Worm (Caenorhabditis elegans): ENCODE results near the gene mrp-7.

mrp-7 gene

DNA sequence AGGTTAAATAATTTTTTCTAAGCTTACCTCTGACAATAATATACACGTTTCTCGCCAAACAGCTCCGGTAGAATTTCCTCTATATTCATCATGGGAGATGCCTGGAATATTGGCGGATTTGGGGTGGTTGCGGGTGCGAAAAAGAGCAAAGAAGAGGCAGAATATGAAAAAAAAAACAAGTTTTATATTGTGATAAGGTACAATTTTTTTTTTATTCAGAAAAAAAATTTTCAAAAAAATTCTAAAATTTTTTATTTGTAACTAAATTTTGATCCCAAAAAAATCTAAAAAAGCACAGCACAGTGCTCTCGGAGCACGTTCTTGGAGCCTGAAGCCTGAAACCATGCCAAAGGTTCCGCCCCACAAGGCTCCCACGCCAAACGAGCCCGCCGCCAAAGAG lies 19.5 kb upstream of the mrp-7 start, which contains the start of gene dmd-3:
TSS of gene dmd-3 (minus strand) at position 101 of the 400 bp plus-strand sequence.
- no peak for TF ChIP-seq nhr-84 (tag; optimal IDR thresholded peaks at IDR 0.05)
- no peak for TF ChIP-seq fos-1 (tag; optimal IDR thresholded peaks at IDR 0.05)
- TF ChIP-seq unc-30 (tag; optimal IDR thresholded peaks at IDR 0.05) = no peak
- no peak for TF ChIP-seq ztf-11 (tag; optimal IDR thresholded peaks at IDR 0.05)
- TF ChIP-seq mab-9 (GFP tag; IDR thresholded peaks at IDR 0.05) = no peak
- no peak for TF ChIP-seq lir-3 (tag; optimal IDR thresholded peaks at IDR 0.05; ENCODE audit: poor library complexity)
- TF ChIP-seq dsc-1 (tag; optimal IDR thresholded peaks at IDR 0.05) = no peak
- no peak for TF ChIP-seq grh-1 (GFP tag; IDR thresholded peaks at IDR 0.05)
- no peak for TF ChIP-seq nhr-85 (tag)

DNA sequence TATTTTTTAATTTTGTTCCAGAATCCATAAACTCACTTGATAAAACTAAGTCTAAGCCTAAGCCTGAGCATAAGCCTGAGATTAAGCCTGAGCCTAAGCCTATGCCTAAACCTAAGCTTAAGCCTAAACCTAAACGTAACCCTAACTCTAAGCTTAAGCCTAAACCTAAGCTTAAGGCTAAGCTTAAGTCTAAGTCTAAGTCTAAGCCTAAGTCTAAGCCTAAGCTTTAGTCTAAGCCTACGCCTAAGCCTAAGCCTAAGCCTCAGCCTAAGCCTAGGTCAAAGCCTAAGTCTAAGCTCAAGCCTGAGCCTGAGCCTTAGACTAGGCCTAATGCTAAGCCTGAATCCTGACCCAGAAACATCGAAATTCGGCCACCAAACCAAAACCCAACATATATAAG lies 10.1 kb upstream of the mrp-7 start:
- TF ChIP-seq nhr-28 (tag; optimal IDR thresholded peaks at IDR 0.05) (no peak), pqm-1 (tag; optimal IDR thresholded peaks at IDR 0.05) (no peak), tbx-2 (tag; optimal IDR thresholded peaks at IDR 0.05) (no peak), egl-13 (tag; optimal IDR thresholded peaks at IDR 0.05) (no peak), ztf-11 (tag; optimal IDR thresholded peaks at IDR 0.05) (no peak), sptf-1 (tag; optimal IDR thresholded peaks at IDR 0.05) (no peak), nhr-85 (tag) (no peak), lin-39 (tag; optimal IDR thresholded peaks at IDR 0.05) (no peak), aly-2 (tag; optimal IDR thresholded peaks at IDR 0.05) (no peak), fos-1 (tag; optimal IDR thresholded peaks at IDR 0.05) (no peak), Y116A8C.19 (tag; optimal IDR thresholded peaks at IDR 0.05; ENCODE audit: borderline replicate concordance) (no peak), mef-2 (tag; optimal IDR thresholded peaks at IDR 0.05) (no peak), ets-5 (GFP tag; IDR thresholded peaks at IDR 0.05) (no peak), pag-3 (tag; optimal IDR thresholded peaks at IDR 0.05; ENCODE audit: borderline replicate concordance, insufficient read depth) (no peak), fkh-4 (tag; optimal IDR thresholded peaks at IDR 0.05; ENCODE audit: borderline replicate concordance) (no peak), ztf-4 (tag; optimal IDR thresholded peaks at IDR 0.05) (no peak), tlp-1 (tag; optimal IDR thresholded peaks at IDR 0.05) (no peak), zip-4 (GFP tag; optimal IDR thresholded peaks at IDR 0.05) (no peak), zag-1 (tag; optimal IDR thresholded peaks at IDR 0.05) (no peak), nhr-84 (tag; optimal IDR thresholded peaks at IDR 0.05) (no peak)

DNA sequence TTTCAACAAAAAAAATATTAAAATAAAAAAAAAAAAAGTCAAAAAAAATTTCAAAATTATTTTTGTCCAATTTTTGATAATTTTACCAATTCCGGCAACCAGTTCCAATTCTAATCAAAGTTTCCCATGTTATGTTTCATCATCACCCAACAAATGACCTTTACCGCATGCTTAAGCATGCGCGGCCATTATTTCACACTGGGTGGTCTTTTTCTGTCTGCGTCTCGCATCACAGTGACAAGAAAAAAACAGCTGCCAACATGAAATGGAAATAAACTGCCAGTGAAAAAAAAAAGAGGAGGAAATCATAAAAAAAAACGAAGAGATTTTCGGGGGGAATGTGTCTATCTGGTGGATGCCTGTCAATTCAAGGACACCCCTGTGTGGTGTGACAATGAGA lies 8.3 kb upstream of the mrp-7 start:
- TF ChIP-seq blmp-1 (tag; optimal IDR thresholded peaks at IDR 0.05) (peak; percentile 32), vab-15 (tag; optimal IDR thresholded peaks at IDR 0.05) (peak; percentile 33), skn-1 (tag; optimal IDR thresholded peaks at IDR 0.05) (no peak), lsy-2 (tag; optimal IDR thresholded peaks at IDR 0.05) (peak in 1 of 2 experiments; percentile 34), unc-30 (tag; optimal IDR thresholded peaks at IDR 0.05) (no peak), nhr-19 (GFP tag; conservative IDR thresholded peaks at IDR 0.05) (0 out of 2 replicates have a peak, but pooled peaks have one; percentile 32), ceh-82 (tag; optimal IDR thresholded peaks at IDR 0.05) (peak in 1 of 3 experiments; percentile 45), unc-98 (GFP tag; IDR thresholded peaks at IDR 0.05) (no peak), ces-1 (GFP tag; optimal IDR thresholded peaks at IDR 0.05) (no peak), C04F5.9 (tag; optimal IDR thresholded peaks at IDR 0.05) (no peak), lin-15B (tag; optimal IDR thresholded peaks at IDR 0.05) (no peak), lin-14 (GFP tag; optimal IDR thresholded peaks at IDR 0.05) (peak; percentile 82), snu-23 (GFP tag; optimal IDR thresholded peaks at IDR 0.05) (peak; percentile 36), egl-13 (tag; optimal IDR thresholded peaks at IDR 0.05) (no peak), lin-35 (GFP tag; optimal IDR thresholded peaks at IDR 0.05) (peak in 1 of 2 experiments; percentile 35), aha-1 (tag; optimal IDR thresholded peaks at IDR 0.05) (no peak), ceh-90 (tag; optimal IDR thresholded peaks at IDR 0.05) (no peak), tbx-2 (tag; optimal IDR thresholded peaks at IDR 0.05) (peak; percentile 40), mep-1 (tag; optimal IDR thresholded peaks at IDR 0.05) (no peak), fkh-8 (tag; optimal IDR thresholded peaks at IDR 0.05) (no peak), zip-4 (GFP tag; optimal IDR thresholded peaks at IDR 0.05) (no peak), ztf-4 (tag; optimal IDR thresholded peaks at IDR 0.05) (no peak), isw-1 (GFP tag; IDR thresholded peaks at IDR 0.05) (no peak), aly-2 (tag; optimal IDR thresholded peaks at IDR 0.05) (no peak), alr-1 (tag; optimal IDR thresholded peaks at IDR 0.05; ENCODE audit: borderline replicate concordance) (no peak), nhr-85 (tag) (peak; percentile 94), ama-1 (optimal IDR thresholded peaks at IDR 0.05) (no peak), nhr-47 (tag; optimal IDR thresholded peaks at IDR 0.05) (no peak), lin-13 (GFP tag; optimal IDR thresholded peaks at IDR 0.05) (no peak), fos-1 (tag; optimal IDR thresholded peaks at IDR 0.05) (no peak), sptf-1 (tag; optimal IDR thresholded peaks at IDR 0.05) (no peak), mef-2 (tag; optimal IDR thresholded peaks at IDR 0.05) (no peak), dsc-1 (tag; optimal IDR thresholded peaks at IDR 0.05) (no peak), hlh-17 (GFP tag; optimal IDR thresholded peaks at IDR 0.05; ENCODE audit: borderline replicate concordance) (no peak), unc-62 (GFP tag; optimal IDR thresholded peaks at IDR 0.05) (no peak)
